Fruit fly (Drosophila melanogaster) whole organism, adult: ENCODE measurements around the gene Pgls.

Experiments
- CG11617 ChIP-seq: fragments of 200-800 bp; sonication (Bioruptor generic); optimal IDR thresholded peaks from 2 replicates; lab custom pipeline; 2017; ENCODE audit warnings: mild to moderate bottlenecking, missing biosample characterization, missing genetic modification reagents, missing genetic modification characterization
- CG12768 ChIP-seq: fragments of 200-800 bp; sonication (Bioruptor generic); optimal IDR thresholded peaks from 2 replicates; lab custom pipeline; 2017; ENCODE audit warnings: missing biosample characterization, missing genetic modification characterization, mild to moderate bottlenecking, moderate library complexity, missing genetic modification reagents
- CG14711 ChIP-seq: fragments of 200-800 bp; sonication (Bioruptor generic); optimal IDR thresholded peaks from 2 replicates; lab custom pipeline; 2018; ENCODE audit warnings: missing biosample characterization, mild to moderate bottlenecking, missing genetic modification characterization, moderate library complexity
- CG1620 ChIP-seq: fragments of 200-800 bp; sonication (Bioruptor generic); optimal IDR thresholded peaks from 2 replicates; lab custom pipeline; 2016; ENCODE audit warnings: missing biosample characterization, missing genetic modification characterization
- CG33017 ChIP-seq: fragments of 200-800 bp; sonication (Bioruptor generic); optimal IDR thresholded peaks from 2 replicates; lab custom pipeline; 2018; ENCODE audit warnings: missing biosample characterization, mild to moderate bottlenecking, missing genetic modification characterization, moderate library complexity
- CG5204 ChIP-seq: fragments of 200-800 bp; sonication (Bioruptor generic); optimal IDR thresholded peaks from 2 replicates; lab custom pipeline; 2016; ENCODE audit warnings: missing biosample characterization, missing genetic modification characterization
- CG7045 ChIP-seq: fragments of 200-800 bp; sonication (Bioruptor generic); optimal IDR thresholded peaks from 2 replicates; lab custom pipeline; 2017; ENCODE audit warnings: missing biosample characterization, mild to moderate bottlenecking, missing genetic modification characterization
- CG7101 ChIP-seq: fragments of 200-800 bp; sonication (Bioruptor generic); optimal IDR thresholded peaks from 2 replicates; lab custom pipeline; 2018; ENCODE audit warnings: missing biosample characterization, mild to moderate bottlenecking, missing genetic modification characterization, moderate library complexity
- Clk ChIP-seq: fragments of 200-800 bp; sonication (Bioruptor generic); optimal IDR thresholded peaks from 2 replicates; lab custom pipeline; 2017; ENCODE audit warnings: missing biosample characterization, missing genetic modification characterization
- Crg-1 ChIP-seq: fragments of 200-800 bp; sonication (Bioruptor generic); optimal IDR thresholded peaks from 2 replicates; lab custom pipeline; 2016; ENCODE audit warnings: missing biosample characterization, missing genetic modification characterization
- Hr96 ChIP-seq: fragments of 200-800 bp; sonication (Bioruptor generic); optimal IDR thresholded peaks from 2 replicates; lab custom pipeline; 2016; ENCODE audit warnings: missing biosample characterization, missing genetic modification characterization
- Mnt ChIP-seq: fragments of 200-800 bp; sonication (Bioruptor generic); optimal IDR thresholded peaks from 2 replicates; lab custom pipeline; 2016; ENCODE audit warnings: missing biosample characterization, mild to moderate bottlenecking, missing genetic modification characterization
- bab1 ChIP-seq: fragments of 200-800 bp; sonication (Bioruptor generic); optimal IDR thresholded peaks from 3 replicates; lab custom pipeline; 2019; ENCODE audit warnings: missing biosample characterization, mild to moderate bottlenecking, missing genetic modification characterization, moderate library complexity
- cic ChIP-seq: fragments of 200-800 bp; sonication (Bioruptor generic); optimal IDR thresholded peaks from 2 replicates; lab custom pipeline; 2017; ENCODE audit warnings: missing biosample characterization, mild to moderate bottlenecking, missing genetic modification characterization, moderate library complexity
- cnc ChIP-seq, 2 experiments: fragments of >200 bp; optimal IDR thresholded peaks; 2 replicates each; lab custom pipeline; 2017
- kay ChIP-seq: fragments of 200-800 bp; sonication (Bioruptor generic); peaks from one replicate; lab custom pipeline; 2016; ENCODE audit warnings: missing biosample characterization, missing genetic modification characterization, borderline replicate concordance
- ovo ChIP-seq: fragments of 200-800 bp; sonication (Bioruptor generic); optimal IDR thresholded peaks from 2 replicates; lab custom pipeline; 2016; ENCODE audit warnings: missing biosample characterization, missing genetic modification characterization
- pad ChIP-seq: fragments of 200-800 bp; sonication (Bioruptor generic); optimal IDR thresholded peaks from 3 replicates; lab custom pipeline; 2017; ENCODE audit warnings: missing biosample characterization, missing genetic modification characterization, mild to moderate bottlenecking, moderate library complexity, missing genetic modification reagents
- tj ChIP-seq: fragments of 200-800 bp; sonication (Bioruptor generic); optimal IDR thresholded peaks from 3 replicates; lab custom pipeline; 2017; ENCODE audit warnings: missing biosample characterization, mild to moderate bottlenecking, missing genetic modification characterization, moderate library complexity
- toe ChIP-seq: fragments of 200-800 bp; sonication (Bioruptor generic); optimal IDR thresholded peaks from 2 replicates; lab custom pipeline; 2016; ENCODE audit warnings: missing biosample characterization, missing genetic modification characterization

Pgls gene

dm6 chrX:10844807-10845206 is 2.4 kb upstream of the Pgls start, which contains the start of gene CG32669:
Gene CG32669 (minus strand): TSS chrX:10845081.
- TF ChIP-seq tj (no peak), Mnt (GFP tag; lab: Kevin White, UChicago) (peak; percentile 83), cic (no peak)

dm6 chrX:10845256-10845655 is 2.0 kb upstream of the Pgls start:
- no peak for TF ChIP-seq CG11617 (GFP tag; lab: Kevin White, UChicago)
- no peak for TF ChIP-seq CG12768 (GFP tag; lab: Kevin White, UChicago)
- TF ChIP-seq Mnt (GFP tag; lab: Kevin White, UChicago), result peak; percentile 49
- TF ChIP-seq kay (GFP tag; lab: Kevin White, UChicago), result no peak
- TF ChIP-seq tj, result no peak
- no peak for TF ChIP-seq toe (GFP tag; lab: Kevin White, UChicago)
- no peak for TF ChIP-seq CG5204 (GFP tag; lab: Kevin White, UChicago)
- TF ChIP-seq CG7101 (tag; lab: Kevin White, UChicago), result peak; percentile 42
- no peak for TF ChIP-seq CG14711 (tag; lab: Kevin White, UChicago)
- no peak for TF ChIP-seq CG7045 (GFP tag; lab: Kevin White, UChicago)
- no peak for TF ChIP-seq ovo
- no peak for TF ChIP-seq Crg-1
- TF ChIP-seq Clk (GFP tag; lab: Kevin White, UChicago), result no peak
- TF ChIP-seq pad, result peak; percentile 21
- peak; percentile 74 for TF ChIP-seq cic
- peak; percentile 28 for TF ChIP-seq CG33017 (tag; lab: Kevin White, UChicago)
- no peak for TF ChIP-seq CG1620
- no peak for TF ChIP-seq cnc (optimal IDR thresholded peaks at IDR 0.05; lab: Kevin White, UChicago)
- TF ChIP-seq Hr96 (GFP tag; lab: Kevin White, UChicago), result no peak
- no peak for TF ChIP-seq bab1 (GFP tag; lab: Kevin White, UChicago)

- TF ChIP-seq Hr96 (GFP tag; lab: Kevin White, UChicago) (no peak), CG1620 (peak; percentile 45), CG7101 (tag; lab: Kevin White, UChicago) (peak; percentile 48), Crg-1 (peak; percentile 60), ovo (no peak), CG5204 (GFP tag; lab: Kevin White, UChicago) (no peak), kay (GFP tag; lab: Kevin White, UChicago) (no peak), CG14711 (tag; lab: Kevin White, UChicago) (peak; percentile 12), pad (peak; percentile 31), Clk (GFP tag; lab: Kevin White, UChicago) (no peak), cnc (optimal IDR thresholded peaks at IDR 0.05; lab: Kevin White, UChicago) (no peak), toe (GFP tag; lab: Kevin White, UChicago) (peak; percentile 45), bab1 (GFP tag; lab: Kevin White, UChicago) (no peak), tj (no peak), CG11617 (GFP tag; lab: Kevin White, UChicago) (peak; percentile 36)
Measured at dm6 chrX:10846972-10847435, 234 bp upstream of the Pgls start, which contains the start of gene sbr. Gene sbr (minus strand): TSS chrX:10847092.

- TF ChIP-seq Hr96 (GFP tag; lab: Kevin White, UChicago), result no peak
- no peak for TF ChIP-seq Clk (GFP tag; lab: Kevin White, UChicago)
- TF ChIP-seq CG1620, result no peak
- no peak for TF ChIP-seq Mnt (GFP tag; lab: Kevin White, UChicago)
- TF ChIP-seq CG11617 (GFP tag; lab: Kevin White, UChicago), result no peak
- no peak for TF ChIP-seq cic
- TF ChIP-seq CG7045 (GFP tag; lab: Kevin White, UChicago), result no peak
- no peak for TF ChIP-seq Crg-1
- no peak for TF ChIP-seq toe (GFP tag; lab: Kevin White, UChicago)
- no peak for TF ChIP-seq CG33017 (tag; lab: Kevin White, UChicago)
- TF ChIP-seq bab1 (GFP tag; lab: Kevin White, UChicago), result no peak
- no peak for TF ChIP-seq tj
Measured at dm6 chrX:10847447-10847846, 209 bp downstream of the Pgls start.

dm6 chrX:10848565-10848964 is 1.3 kb downstream of the Pgls start, which contains the start of gene CG2202:
Gene CG2202 (plus strand): TSS chrX:10848757.
- TF ChIP-seq CG14711 (tag; lab: Kevin White, UChicago) (peak; percentile 15), toe (GFP tag; lab: Kevin White, UChicago) (no peak), tj (peak; percentile 10), bab1 (GFP tag; lab: Kevin White, UChicago) (peak; percentile 53), Mnt (GFP tag; lab: Kevin White, UChicago) (peak; percentile 34)

dm6 chrX:10854686-10855085 is 7.4 kb downstream of the Pgls start, which contains the start of gene feo:
Gene feo (minus strand): TSS chrX:10854869.
- no peak for TF ChIP-seq pad
- TF ChIP-seq ovo, result peak; percentile 35
- TF ChIP-seq Mnt (GFP tag; lab: Kevin White, UChicago), result peak; percentile 14
- TF ChIP-seq CG7101 (tag; lab: Kevin White, UChicago), result peak; percentile 3
- TF ChIP-seq bab1 (GFP tag; lab: Kevin White, UChicago), result peak; percentile 39
- TF ChIP-seq Hr96 (GFP tag; lab: Kevin White, UChicago), result no peak
- peak; percentile 51 for TF ChIP-seq CG14711 (tag; lab: Kevin White, UChicago)

- TF ChIP-seq pad (peak; percentile 43), CG33017 (tag; lab: Kevin White, UChicago) (no peak), bab1 (GFP tag; lab: Kevin White, UChicago) (peak; percentile 73), tj (peak; percentile 35), CG7101 (tag; lab: Kevin White, UChicago) (peak; percentile 77), CG12768 (GFP tag; lab: Kevin White, UChicago) (no peak), Clk (GFP tag; lab: Kevin White, UChicago) (no peak), Crg-1 (peak; percentile 60), Mnt (GFP tag; lab: Kevin White, UChicago) (peak; percentile 63), ovo (peak; percentile 92), CG14711 (tag; lab: Kevin White, UChicago) (peak; percentile 61), toe (GFP tag; lab: Kevin White, UChicago) (peak; percentile 75), CG11617 (GFP tag; lab: Kevin White, UChicago) (peak; percentile 5), CG1620 (peak; percentile 84)
Measured at dm6 chrX:10857376-10857775, 10.1 kb downstream of the Pgls start, which contains the start of the genes sofe and CG2186. Gene sofe (minus strand): TSS chrX:10857413. Gene CG2186 (plus strand): TSS chrX:10857655.
